Worm (Caenorhabditis elegans): Measurements from ENCODE around the gene C32C4.16.
A peak's percentile ranks its signal among the peaks of the same experiment; 100 is the strongest.

C32C4.16 gene

ce11 chrV:10635722-10636121 lies 11.6 kb upstream of the C32C4.16 start, which contains the start of gene kvs-2:
Gene kvs-2 (plus strand): TSS chrV:10636022.
- TF ChIP-seq nhr-47 (tag; optimal IDR thresholded peaks at IDR 0.05) (no peak), efl-3 (GFP tag; optimal IDR thresholded peaks at IDR 0.05) (no peak), ceh-82 (tag; optimal IDR thresholded peaks at IDR 0.05) (no peak), mab-9 (GFP tag; IDR thresholded peaks at IDR 0.05) (no peak), elt-2 (tag; optimal IDR thresholded peaks at IDR 0.05) (no peak), nhr-85 (tag) (no peak), lsy-2 (tag; optimal IDR thresholded peaks at IDR 0.05) (no peak), unc-62 (GFP tag; optimal IDR thresholded peaks at IDR 0.05) (no peak)

- peak; percentile 74 for TF ChIP-seq fkh-10 (GFP tag; optimal IDR thresholded peaks at IDR 0.05)
- peak; percentile 45 for TF ChIP-seq lin-14 (GFP tag; optimal IDR thresholded peaks at IDR 0.05)
- peak; percentile 19 for TF ChIP-seq dsc-1 (tag; optimal IDR thresholded peaks at IDR 0.05)
- no peak for TF ChIP-seq pax-3 (tag; optimal IDR thresholded peaks at IDR 0.05)
- TF ChIP-seq sptf-1 (tag; optimal IDR thresholded peaks at IDR 0.05) = no peak
These were observed 6.4 kb upstream of the C32C4.16 start for ce11 chrV:10640977-10641376.

ce11 chrV:10648146-10648545 lies 785 bp downstream of the C32C4.16 start, which contains the start of gene aqp-6:
Gene aqp-6 (plus strand): TSS chrV:10648446.
- TF ChIP-seq unc-98 (GFP tag; IDR thresholded peaks at IDR 0.05) = no peak
- no peak for TF ChIP-seq hpl-2 (GFP tag; optimal IDR thresholded peaks at IDR 0.05)
- no peak for TF ChIP-seq egl-27 (tag; optimal IDR thresholded peaks at IDR 0.05)
- no peak for TF ChIP-seq xbp-1 (tag; optimal IDR thresholded peaks at IDR 0.05)
- TF ChIP-seq nhr-237 (tag; optimal IDR thresholded peaks at IDR 0.05) = no peak
- TF ChIP-seq C16A3.4 (tag; optimal IDR thresholded peaks at IDR 0.05) = no peak
- TF ChIP-seq pag-3 (tag; optimal IDR thresholded peaks at IDR 0.05; ENCODE audit: borderline replicate concordance, insufficient read depth) = no peak
- no peak for TF ChIP-seq irx-1 (tag; optimal IDR thresholded peaks at IDR 0.05)

ce11 chrV:10654165-10654564 lies 6.8 kb downstream of the C32C4.16 start, which contains the start of gene ugt-35:
Gene ugt-35 (minus strand): TSS chrV:10654265.
- TF ChIP-seq Y116A8C.19 (tag; optimal IDR thresholded peaks at IDR 0.05; ENCODE audit: borderline replicate concordance) = no peak
- no peak for TF ChIP-seq aly-2 (tag; optimal IDR thresholded peaks at IDR 0.05)
- TF ChIP-seq hpl-2 (GFP tag; optimal IDR thresholded peaks at IDR 0.05) = no peak
- no peak for TF ChIP-seq lin-13 (GFP tag; optimal IDR thresholded peaks at IDR 0.05)
- TF ChIP-seq tlp-1 (tag; optimal IDR thresholded peaks at IDR 0.05) = no peak
- no peak for TF ChIP-seq F16B12.6 (tag; optimal IDR thresholded peaks at IDR 0.05)
- no peak for TF ChIP-seq nhr-237 (tag; optimal IDR thresholded peaks at IDR 0.05)
- no peak for TF ChIP-seq ceh-8 (GFP tag; optimal IDR thresholded peaks at IDR 0.05)
- no peak for TF ChIP-seq lin-15B (tag; optimal IDR thresholded peaks at IDR 0.05)
- TF ChIP-seq zip-4 (GFP tag; optimal IDR thresholded peaks at IDR 0.05) = no peak
- TF ChIP-seq ama-1 (optimal IDR thresholded peaks at IDR 0.05) = no peak
- no peak for TF ChIP-seq sup-37 (GFP tag; optimal IDR thresholded peaks at IDR 0.05)
- TF ChIP-seq nhr-20 (tag; optimal IDR thresholded peaks at IDR 0.05) = no peak
- TF ChIP-seq lin-14 (GFP tag; optimal IDR thresholded peaks at IDR 0.05) = no peak
- TF ChIP-seq nhr-71 (tag; optimal IDR thresholded peaks at IDR 0.05) = no peak

- peak; percentile 43 for TF ChIP-seq nhr-20 (tag; optimal IDR thresholded peaks at IDR 0.05)
- TF ChIP-seq lin-14 (GFP tag; optimal IDR thresholded peaks at IDR 0.05) = no peak
- TF ChIP-seq C34B4.2 (tag; optimal IDR thresholded peaks at IDR 0.05) = no peak
- TF ChIP-seq sptf-1 (tag; optimal IDR thresholded peaks at IDR 0.05) = no peak
- TF ChIP-seq xbp-1 (tag; optimal IDR thresholded peaks at IDR 0.05) = no peak
- TF ChIP-seq pax-3 (tag; optimal IDR thresholded peaks at IDR 0.05) = no peak
- TF ChIP-seq aha-1 (tag; optimal IDR thresholded peaks at IDR 0.05) = no peak
- no peak for TF ChIP-seq tlp-1 (tag; optimal IDR thresholded peaks at IDR 0.05)
- no peak for TF ChIP-seq C04F5.9 (tag; optimal IDR thresholded peaks at IDR 0.05)
These were observed 9.6 kb downstream of the C32C4.16 start, which contains the start of gene ugt-34 for ce11 chrV:10656958-10657357. Gene ugt-34 (minus strand): TSS chrV:10656978.

Measured in whole organism, L1 larva.